Worm (Caenorhabditis elegans): ENCODE results near the gene ess-2.
A peak's percentile ranks its signal among the peaks of the same experiment; 100 is the strongest.

The ess-2 gene

DNA sequence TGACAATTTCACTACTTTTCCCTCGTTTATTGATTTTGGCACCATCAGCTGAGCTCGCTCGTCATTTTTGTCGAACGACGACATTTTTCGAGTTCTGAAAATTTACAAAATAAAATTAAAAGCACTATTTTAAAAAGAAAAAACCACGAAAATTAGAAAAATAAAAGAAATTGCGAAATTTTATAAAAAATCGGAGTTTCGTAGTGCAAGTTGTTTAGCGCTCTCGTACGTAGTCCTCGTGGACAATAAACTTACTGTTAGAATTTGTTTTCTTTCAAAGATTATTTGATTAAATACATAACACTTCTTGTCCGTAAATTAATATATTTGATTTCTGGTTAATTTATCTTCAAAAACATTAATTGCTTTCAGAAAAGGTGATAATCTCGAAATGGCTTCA lies at the start of gene ess-2, which contains the start of gene F42H10.2:
Gene ess-2, minus strand, starts transcription at position 99 of the 400 bp plus-strand sequence.
Gene F42H10.2, plus strand, starts transcription at position 367 of the 400 bp plus-strand sequence.
- TF ChIP-seq efl-1 (optimal IDR thresholded peaks at IDR 0.05) (peak; percentile 54 to 56), efl-1 (GFP tag; optimal IDR thresholded peaks at IDR 0.05 in 1 of 2) (peak; percentile 52 to 93), unc-30 (tag; optimal IDR thresholded peaks at IDR 0.05) (no peak), unc-130 (tag; optimal IDR thresholded peaks at IDR 0.05) (no peak), ceh-90 (tag; optimal IDR thresholded peaks at IDR 0.05) (no peak), ceh-8 (GFP tag; optimal IDR thresholded peaks at IDR 0.05) (no peak), nhr-85 (tag) (no peak), Y116A8C.19 (tag; optimal IDR thresholded peaks at IDR 0.05; ENCODE audit: borderline replicate concordance) (no peak), nhr-237 (tag; optimal IDR thresholded peaks at IDR 0.05) (no peak), elt-3 (tag; optimal IDR thresholded peaks at IDR 0.05) (peak in 1 of 6 experiments; percentile 26), tbx-2 (tag; optimal IDR thresholded peaks at IDR 0.05) (no peak), pag-3 (tag; optimal IDR thresholded peaks at IDR 0.05; ENCODE audit: borderline replicate concordance, insufficient read depth) (no peak), skn-1 (tag; optimal IDR thresholded peaks at IDR 0.05) (peak; percentile 82), mep-1 (tag; optimal IDR thresholded peaks at IDR 0.05) (peak; percentile 45), swsn-7 (tag; optimal IDR thresholded peaks at IDR 0.05) (peak; percentile 43), sup-37 (GFP tag; optimal IDR thresholded peaks at IDR 0.05) (no peak), ztf-11 (tag; optimal IDR thresholded peaks at IDR 0.05) (no peak), zip-4 (GFP tag; optimal IDR thresholded peaks at IDR 0.05) (peak; percentile 83), dpl-1 (GFP tag; optimal IDR thresholded peaks at IDR 0.05) (peak; percentile 9 to 65 (median 33)), mef-2 (tag; optimal IDR thresholded peaks at IDR 0.05) (no peak), unc-86 (tag; optimal IDR thresholded peaks at IDR 0.05) (no peak), nhr-77 (tag; optimal IDR thresholded peaks at IDR 0.05) (no peak), unc-62 (GFP tag; optimal IDR thresholded peaks at IDR 0.05) (no peak), blmp-1 (tag; optimal IDR thresholded peaks at IDR 0.05) (peak; percentile 54), lir-3 (tag; optimal IDR thresholded peaks at IDR 0.05; ENCODE audit: poor library complexity) (no peak), lsy-2 (tag; optimal IDR thresholded peaks at IDR 0.05) (peak; percentile 64 to 87), unc-98 (GFP tag; IDR thresholded peaks at IDR 0.05) (no peak), vab-15 (tag; optimal IDR thresholded peaks at IDR 0.05) (no peak), C16A3.4 (tag; optimal IDR thresholded peaks at IDR 0.05) (peak; percentile 67), snu-23 (GFP tag; optimal IDR thresholded peaks at IDR 0.05) (peak; percentile 62), sptf-1 (tag; optimal IDR thresholded peaks at IDR 0.05) (no peak), ces-1 (GFP tag; optimal IDR thresholded peaks at IDR 0.05) (no peak), aha-1 (tag; optimal IDR thresholded peaks at IDR 0.05) (no peak), lin-35 (GFP tag; optimal IDR thresholded peaks at IDR 0.05) (peak; percentile 55 to 74), nhr-71 (tag; optimal IDR thresholded peaks at IDR 0.05) (peak; percentile 53), nhr-90 (tag; optimal IDR thresholded peaks at IDR 0.05; ENCODE audit: poor library complexity) (no peak), fkh-8 (tag; optimal IDR thresholded peaks at IDR 0.05) (no peak), nhr-47 (tag; optimal IDR thresholded peaks at IDR 0.05) (peak; percentile 31), pax-3 (tag; optimal IDR thresholded peaks at IDR 0.05) (no peak), lin-39 (tag; optimal IDR thresholded peaks at IDR 0.05) (no peak), aly-2 (tag; optimal IDR thresholded peaks at IDR 0.05) (no peak), irx-1 (tag; optimal IDR thresholded peaks at IDR 0.05) (no peak), F16B12.6 (tag; optimal IDR thresholded peaks at IDR 0.05) (no peak), zag-1 (tag; optimal IDR thresholded peaks at IDR 0.05) (no peak), grh-1 (GFP tag; IDR thresholded peaks at IDR 0.05) (no peak), rnt-1 (tag; optimal IDR thresholded peaks at IDR 0.05) (peak; percentile 40), ama-1 (optimal IDR thresholded peaks at IDR 0.05) (no peak), alr-1 (tag; optimal IDR thresholded peaks at IDR 0.05; ENCODE audit: borderline replicate concordance) (no peak), ceh-88 (GFP tag; IDR thresholded peaks at IDR 0.05) (no peak), ceh-82 (tag; optimal IDR thresholded peaks at IDR 0.05) (peak in 2 of 3 experiments; percentile 19 to 46), xbp-1 (tag; optimal IDR thresholded peaks at IDR 0.05) (peak; percentile 36), dsc-1 (tag; optimal IDR thresholded peaks at IDR 0.05) (peak; percentile 2), hlh-4 (tag; optimal IDR thresholded peaks at IDR 0.05) (no peak), C04F5.9 (tag; optimal IDR thresholded peaks at IDR 0.05) (no peak)
